Fruit fly (Drosophila melanogaster) whole organism, wandering third instar larva: ENCODE measurements around the gene CG13077.

Experiments
- CG32264 ChIP-seq: fragments of 200-800 bp; sonication (Bioruptor generic); optimal IDR thresholded peaks from 2 replicates; lab custom pipeline; 2016; ENCODE audit warnings: missing biosample characterization, missing genetic modification characterization
- CG9705 ChIP-seq: fragments of 200-800 bp; sonication (Bioruptor generic); optimal IDR thresholded peaks from 2 replicates; lab custom pipeline; 2018; ENCODE audit warnings: missing biosample characterization, mild to moderate bottlenecking, missing genetic modification characterization
- Hr78 ChIP-seq: fragments of >200 bp; optimal IDR thresholded peaks from 2 replicates; lab custom pipeline; 2017; ENCODE audit warnings: missing biosample characterization, missing genetic modification characterization
- OdsH ChIP-seq: fragments of 200-800 bp; sonication (Bioruptor generic); optimal IDR thresholded peaks from 2 replicates; lab custom pipeline; 2016; ENCODE audit warnings: missing biosample characterization, mild to moderate bottlenecking, missing genetic modification characterization
- dl ChIP-seq, 2 experiments: fragments of 175-275, 200-275 bp in 1 of 2; fragments of 200-275 bp in 1 of 2; sonication (Bioruptor generic); optimal IDR thresholded peaks; lab custom pipeline; 2018; ENCODE audit warnings: mild to moderate bottlenecking in 2 of 2, missing biosample characterization in 2 of 2, missing genetic modification characterization in 2 of 2, moderate library complexity in 2 of 2; ENCODE audit not compliant: partially characterized antibody in 2 of 2, insufficient read depth in 1 of 2
- jim ChIP-seq: fragments of 175-275, 200-325 bp; sonication (Bioruptor generic); optimal IDR thresholded peaks from 2 replicates; lab custom pipeline; 2016; ENCODE audit warnings: missing biosample characterization, mild to moderate bottlenecking, missing genetic modification characterization
- pan ChIP-seq: fragments of >200 bp; optimal IDR thresholded peaks from 2 replicates; lab custom pipeline; 2017
- usp ChIP-seq: fragments of >200 bp; optimal IDR thresholded peaks from 2 replicates; lab custom pipeline; 2017; ENCODE audit warnings: missing biosample characterization, missing genetic modification characterization

DNA sequence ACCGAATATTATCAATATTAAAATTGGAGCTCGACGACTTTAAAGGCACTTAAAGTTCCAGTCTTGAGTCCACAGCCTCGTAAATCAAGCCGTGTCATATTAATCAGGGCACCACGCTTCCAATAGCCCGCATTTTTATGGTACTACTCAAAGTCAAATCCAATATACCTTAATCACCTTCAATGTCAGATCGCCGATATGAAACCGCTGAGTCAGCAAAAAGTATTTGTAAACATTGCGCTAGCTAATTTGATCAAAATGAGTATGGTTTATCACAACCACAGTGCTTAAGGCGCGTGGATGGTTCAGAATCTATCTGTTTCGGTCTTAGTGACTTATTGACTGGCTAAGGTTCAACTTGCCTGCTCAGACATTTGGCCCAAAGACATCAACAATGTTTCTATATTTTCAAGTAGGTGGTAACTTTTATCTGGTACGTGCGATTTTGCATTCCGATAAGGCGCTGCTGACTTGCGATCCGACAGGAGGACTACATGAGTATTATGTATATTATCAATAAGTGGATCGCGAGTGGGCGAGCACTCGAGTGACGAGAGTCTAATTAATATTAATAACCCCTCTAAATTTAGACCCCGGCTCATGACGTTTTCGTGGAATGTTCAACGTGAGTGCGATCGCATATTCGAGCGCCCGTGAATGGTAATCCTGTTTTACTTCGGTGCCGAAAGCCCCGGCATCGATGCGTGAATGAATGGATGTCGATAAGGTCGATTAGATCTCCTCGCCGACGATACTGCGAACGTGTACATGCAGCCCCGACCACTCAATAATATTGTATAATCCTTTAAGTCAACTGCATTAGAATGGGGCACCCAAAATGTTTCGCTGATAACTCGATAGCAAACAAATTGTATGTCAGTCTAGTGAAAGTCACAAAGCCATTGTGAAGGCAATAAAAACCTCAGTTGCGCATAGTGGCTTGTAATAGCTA, 2.4 kb upstream of the CG13077 start, which contains the start of gene CG13078:
- TF ChIP-seq CG9705 (GFP tag; lab: Kevin White, UChicago) (no peak), pan (no peak), usp (GFP tag; lab: Kevin White, UChicago) (no peak), jim (GFP tag; lab: Kevin White, UChicago) (no peak), dl (GFP tag; optimal IDR thresholded peaks at IDR 0.05; lab: Kevin White, UChicago; ENCODE audit: insufficient read depth in 1 of 2, partially characterized antibody in 2 of 2) (no peak), Hr78 (GFP tag; lab: Kevin White, UChicago) (no peak), CG32264 (no peak), OdsH (no peak)
